Fruit fly (Drosophila melanogaster): ENCODE data around the gene CG15822.

The CG15822 gene

dm6 chr3L:2164805-2165204, 1.1 kb upstream of the CG15822 start (continued):
- no peak for TF ChIP-seq Bdp1 (GFP tag; optimal IDR thresholded peaks at IDR 0.05)
- no peak for TF ChIP-seq gcm (GFP tag; optimal IDR thresholded peaks at IDR 0.05)
- no peak for TF ChIP-seq Aef1 (GFP tag; IDR thresholded peaks at IDR 0.05)
- TF ChIP-seq CG12219 (GFP tag; optimal IDR thresholded peaks at IDR 0.05), result no peak
- no peak for TF ChIP-seq CG10979 (tag; optimal IDR thresholded peaks at IDR 0.05)
- TF ChIP-seq danr (GFP tag; IDR thresholded peaks at IDR 0.05), result no peak

- TF ChIP-seq Fer2 (tag; optimal IDR thresholded peaks at IDR 0.05), result no peak
- no peak for TF ChIP-seq cas (GFP tag; IDR thresholded peaks at IDR 0.05)
- TF ChIP-seq CG10321 (GFP tag; IDR thresholded peaks at IDR 0.05), result no peak
- TF ChIP-seq CG11093 (GFP tag; IDR thresholded peaks at IDR 0.05), result no peak
- TF ChIP-seq CG6175 (GFP tag; IDR thresholded peaks at IDR 0.05), result no peak
- peak; percentile 39 for TF ChIP-seq Spps (tag; optimal IDR thresholded peaks at IDR 0.05)
- TF ChIP-seq Ptx1 (GFP tag; IDR thresholded peaks at IDR 0.05), result peak; percentile 72
- no peak for TF ChIP-seq bowl (GFP tag; IDR thresholded peaks at IDR 0.05)
- TF ChIP-seq Bgb (GFP tag; IDR thresholded peaks at IDR 0.05; ENCODE audit: partially characterized antibody), result no peak
- no peak for TF ChIP-seq mld (GFP tag; IDR thresholded peaks at IDR 0.05; ENCODE audit: partially characterized antibody)
- no peak for TF ChIP-seq twi (tag; optimal IDR thresholded peaks at IDR 0.05)
- TF ChIP-seq CG16813 (GFP tag; IDR thresholded peaks at IDR 0.05; ENCODE audit: partially characterized antibody), result no peak
- TF ChIP-seq CG4328 (GFP tag; optimal IDR thresholded peaks at IDR 0.05), result no peak
- no peak for TF ChIP-seq CG11723 (GFP tag; optimal IDR thresholded peaks at IDR 0.05)
- no peak for TF ChIP-seq CG34376 (GFP tag; optimal IDR thresholded peaks at IDR 0.05)
- no peak for TF ChIP-seq HHEX (GFP tag; optimal IDR thresholded peaks at IDR 0.05)
- TF ChIP-seq br (optimal IDR thresholded peaks at IDR 0.05), result no peak
- no peak for TF ChIP-seq Doc3 (GFP tag; IDR thresholded peaks at IDR 0.05; ENCODE audit: partially characterized antibody)
- 0 out of 3 replicates have a peak, but pooled peaks have one; percentile 55 for TF ChIP-seq ci (GFP tag; IDR thresholded peaks at IDR 0.05)
- no peak for TF ChIP-seq Usf (GFP tag; optimal IDR thresholded peaks at IDR 0.05)
- no peak for TF ChIP-seq Sry-β (GFP tag; optimal IDR thresholded peaks at IDR 0.05)
- TF ChIP-seq CG9215 (GFP tag; IDR thresholded peaks at IDR 0.05), result no peak
- TF ChIP-seq CG2199 (GFP tag; IDR thresholded peaks at IDR 0.05), result no peak
- TF ChIP-seq CG2712 (tag; optimal IDR thresholded peaks at IDR 0.05), result peak; percentile 53
- peak; percentile 4 for TF ChIP-seq CG6813 (GFP tag; optimal IDR thresholded peaks at IDR 0.05)
- TF ChIP-seq CG2889 (GFP tag; IDR thresholded peaks at IDR 0.05), result no peak
- no peak for TF ChIP-seq CG2116 (GFP tag; optimal IDR thresholded peaks at IDR 0.05)
- no peak for TF ChIP-seq CG30020 (tag; optimal IDR thresholded peaks at IDR 0.05)
- TF ChIP-seq Atf3 (GFP tag; optimal IDR thresholded peaks at IDR 0.05), result no peak
- TF ChIP-seq zen2 (GFP tag; IDR thresholded peaks at IDR 0.05; ENCODE audit: partially characterized antibody), result no peak
- TF ChIP-seq CrebB (tag; optimal IDR thresholded peaks at IDR 0.05), result no peak
- TF ChIP-seq Trl (optimal IDR thresholded peaks at IDR 0.05), result no peak
- peak; percentile 11 for TF ChIP-seq Trl (GFP tag; optimal IDR thresholded peaks at IDR 0.05)
- TF ChIP-seq CG9609 (GFP tag; optimal IDR thresholded peaks at IDR 0.05), result no peak
- no peak for TF ChIP-seq sr (GFP tag; IDR thresholded peaks at IDR 0.05)
- TF ChIP-seq Dp (GFP tag; optimal IDR thresholded peaks at IDR 0.05), result no peak
- TF ChIP-seq E2f1 (GFP tag; IDR thresholded peaks at IDR 0.05), result peak; percentile 61
- no peak for TF ChIP-seq cad (GFP tag; optimal IDR thresholded peaks at IDR 0.05)
- no peak for TF ChIP-seq ara (GFP tag; IDR thresholded peaks at IDR 0.05)
- TF ChIP-seq Rfx (GFP tag; IDR thresholded peaks at IDR 0.05), result peak; percentile 15; the same call in 1 of the 2 replicates
- TF ChIP-seq CHES-1-like (GFP tag; optimal IDR thresholded peaks at IDR 0.05), result no peak
- TF ChIP-seq hbn (GFP tag; IDR thresholded peaks at IDR 0.05; ENCODE audit: partially characterized antibody), result no peak
- TF ChIP-seq toy (GFP tag; IDR thresholded peaks at IDR 0.05), result no peak
- no peak for TF ChIP-seq Hmx (GFP tag; optimal IDR thresholded peaks at IDR 0.05)
- TF ChIP-seq Poxn (GFP tag; IDR thresholded peaks at IDR 0.05), result no peak
Measured at dm6 chr3L:2164031-2164537, 421 bp upstream of the CG15822 start.

Data from whole organism, embryonic.